Worm (Caenorhabditis elegans) whole organism, L1 larva: ENCODE measurements around the gene R11D1.1.

Experiments used
- C04F5.9 ChIP-seq: sonication (generic microtip); optimal IDR thresholded peaks from 2 replicates; lab custom pipeline; 2016; ENCODE audit warnings: missing genetic modification characterization, missing compliant biosample characterization
- aly-2 ChIP-seq: fragments of 150-350 bp; optimal IDR thresholded peaks from 2 replicates; lab custom pipeline; 2014; ENCODE audit warnings: missing biosample characterization, missing genetic modification characterization
- dpl-1 ChIP-seq, 3 experiments: fragments of 150-350 bp in 2 of 3; sonication (generic microtip) in 1 of 3; optimal IDR thresholded peaks; 2 replicates each; lab custom pipeline; 2014 to 2017; ENCODE audit warnings: missing biosample characterization in 3 of 3, missing genetic modification characterization in 3 of 3, missing genetic modification reagents in 3 of 3
- elt-2 ChIP-seq: sonication (generic microtip); optimal IDR thresholded peaks from 2 replicates; lab custom pipeline; 2016; ENCODE audit warnings: missing genetic modification characterization, mild to moderate bottlenecking, inconsistent platforms, missing compliant biosample characterization, missing genetic modification reagents
- ets-5 ChIP-seq: fragments of 200-800 bp; sonication (Bioruptor generic); IDR thresholded peaks from 2 replicates; pipeline ENCODE4 v1.3.6; 2022; ENCODE audit warnings: missing genetic modification characterization, missing compliant biosample characterization
- fkh-4 ChIP-seq: sonication (generic microtip); optimal IDR thresholded peaks from 2 replicates; lab custom pipeline; 2016; ENCODE audit warnings: missing compliant biosample characterization, missing genetic modification characterization, borderline replicate concordance
- fos-1 ChIP-seq: fragments of 150-350 bp; optimal IDR thresholded peaks from 2 replicates; lab custom pipeline; 2014; ENCODE audit warnings: missing biosample characterization, missing genetic modification characterization
- hlh-17 ChIP-seq: fragments of 200-800 bp; sonication (Bioruptor generic); optimal IDR thresholded peaks from 2 replicates; lab custom pipeline; 2018; ENCODE audit warnings: missing genetic modification characterization, mild to moderate bottlenecking, missing compliant biosample characterization, moderate library complexity, borderline replicate concordance
- lin-39 ChIP-seq: fragments of 150-350 bp; optimal IDR thresholded peaks from 2 replicates; lab custom pipeline; 2014; ENCODE audit warnings: missing biosample characterization, missing genetic modification reagents, missing genetic modification characterization
- mab-9 ChIP-seq: fragments of 200-800 bp; sonication (Bioruptor generic); IDR thresholded peaks from 2 replicates; pipeline ENCODE4 v1.3.6; 2022; ENCODE audit warnings: missing genetic modification reagents, missing genetic modification characterization, missing compliant biosample characterization
- nhr-237 ChIP-seq: fragments of 150-350 bp; optimal IDR thresholded peaks from 2 replicates; lab custom pipeline; 2014; ENCODE audit warnings: missing biosample characterization, missing genetic modification characterization
- unc-130 ChIP-seq: fragments of 150-350 bp; optimal IDR thresholded peaks from 2 replicates; lab custom pipeline; 2017; ENCODE audit warnings: missing biosample characterization, missing genetic modification characterization, inconsistent platforms
- xbp-1 ChIP-seq: sonication (generic microtip); optimal IDR thresholded peaks from 2 replicates; lab custom pipeline; 2016; ENCODE audit warnings: missing genetic modification characterization, missing compliant biosample characterization
- zag-1 ChIP-seq: fragments of 150-350 bp; optimal IDR thresholded peaks from 2 replicates; lab custom pipeline; 2014; ENCODE audit warnings: missing biosample characterization, missing genetic modification characterization

ce11 chrV:12751495-12752050 lies 47.4 kb downstream of the R11D1.1 start, which contains the start of gene C15C8.6:
- TF ChIP-seq zag-1 (no peak), aly-2 (tag; lab: Kevin White, UChicago) (no peak), lin-39 (tag; lab: Kevin White, UChicago) (no peak), unc-130 (tag; lab: Kevin White, UChicago) (no peak), xbp-1 (tag; lab: Kevin White, UChicago) (no peak), mab-9 (GFP tag; lab: Robert Waterston, UW) (no peak), hlh-17 (GFP tag; lab: Kevin White, UChicago) (no peak), fos-1 (tag; lab: Kevin White, UChicago) (no peak), C04F5.9 (tag; lab: Kevin White, UChicago) (no peak), nhr-237 (tag; lab: Kevin White, UChicago) (no peak), dpl-1 (GFP tag; optimal IDR thresholded peaks at IDR 0.05; lab: Kevin White, UChicago) (no peak), ets-5 (GFP tag; lab: Robert Waterston, UW) (no peak), elt-2 (no peak), fkh-4 (tag; lab: Kevin White, UChicago) (peak; percentile 83)
